Worm (Caenorhabditis elegans): ENCODE measurements around the gene sdz-21.

DNA sequence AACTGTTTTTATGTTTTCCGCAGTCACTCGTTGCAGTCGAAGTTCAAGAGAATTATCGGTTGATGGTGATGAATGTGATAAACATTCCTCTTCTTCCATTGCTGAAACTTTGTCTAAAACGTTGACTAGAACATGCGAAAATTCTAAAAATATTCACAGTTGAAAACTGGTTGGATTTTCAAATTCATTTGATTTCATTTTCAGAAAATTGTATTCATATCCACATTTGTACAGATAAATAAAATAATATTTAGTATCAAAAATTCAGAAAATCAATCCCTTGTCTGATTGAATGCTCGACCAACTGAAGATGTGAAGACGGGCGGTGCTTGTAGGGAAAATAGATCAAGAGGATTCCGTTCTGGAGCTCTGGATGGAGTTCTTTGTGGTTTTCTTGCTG lies 20.9 kb upstream of the sdz-21 start, which contains the start of gene F54E7.9:
- TF ChIP-seq snpc-4 (tag; optimal IDR thresholded peaks at IDR 0.05) (no peak), lin-32 (GFP tag; optimal IDR thresholded peaks at IDR 0.05) (no peak)

Data from whole organism, mixed stage, embryonic.